2 fruit fly cellular contexts compared by ENCODE assay signal in the genomic region with DNA sequence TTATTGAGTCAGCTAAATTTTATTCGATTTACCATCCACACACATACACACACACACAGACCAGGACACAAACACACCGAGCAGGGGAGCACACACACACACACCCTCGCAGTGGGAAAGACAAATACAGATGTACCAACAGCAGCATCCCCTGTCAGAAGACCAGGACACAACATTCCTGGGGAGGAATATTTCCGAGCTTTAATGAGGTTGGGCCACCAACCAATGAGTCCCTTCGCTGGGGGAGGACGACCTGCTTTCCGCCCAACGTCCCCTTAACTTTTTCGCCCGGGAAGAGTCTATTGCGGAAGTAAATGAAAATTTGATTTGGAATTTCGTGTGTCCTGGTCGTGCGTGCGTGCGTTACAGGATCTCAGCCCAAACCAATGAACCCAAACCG.
A peak's percentile ranks its signal among the peaks of the same experiment; 100 is the strongest.
TF ChIP-seq lines count a peak whose summit lies in the region.

No protein-coding gene starts in this region.

- no peak for TF ChIP-seq CTCF in whole organism, embryonic (GFP tag; optimal IDR thresholded peaks at IDR 0.05; lab: Kevin White, UChicago)

TF ChIP-seq in whole organism, embryonic, 481 proteins besides CTCF, POLR2A, EP300 and RAD21 (continues in another document):
- TF ChIP-seq ttk (GFP tag; IDR thresholded peaks at IDR 0.05; lab: Robert Waterston, UW) (no peak), kay (GFP tag; optimal IDR thresholded peaks at IDR 0.05; lab: Kevin White, UChicago) (no peak), CG18599 (GFP tag; optimal IDR thresholded peaks at IDR 0.05; lab: Kevin White, UChicago) (peak; percentile 9), E2f1 (GFP tag; IDR thresholded peaks at IDR 0.05; lab: Robert Waterston, UW) (no peak), CG2712 (tag; optimal IDR thresholded peaks at IDR 0.05; lab: Kevin White, UChicago) (no peak), chn (GFP tag; optimal IDR thresholded peaks at IDR 0.05; lab: Kevin White, UChicago) (no peak), wdn (GFP tag; IDR thresholded peaks at IDR 0.05; lab: Robert Waterston, UW) (0 out of 2 replicates have a peak, but pooled peaks have one; percentile 18), CG31441 (GFP tag; IDR thresholded peaks at IDR 0.05; lab: Robert Waterston, UW) (no peak), CG11456 (GFP tag; IDR thresholded peaks at IDR 0.05; lab: Robert Waterston, UW) (0 out of 3 replicates have a peak, but pooled peaks have one; percentile 17), CG1792 (GFP tag; optimal IDR thresholded peaks at IDR 0.05; lab: Kevin White, UChicago) (no peak), crol (GFP tag; IDR thresholded peaks at IDR 0.05; lab: Robert Waterston, UW) (no peak), CG2120 (GFP tag; optimal IDR thresholded peaks at IDR 0.05; lab: Kevin White, UChicago) (no peak), Max (GFP tag; optimal IDR thresholded peaks at IDR 0.05; lab: Kevin White, UChicago) (no peak), CG5180 (GFP tag; optimal IDR thresholded peaks at IDR 0.05; lab: Kevin White, UChicago) (no peak), Xbp1 (GFP tag; optimal IDR thresholded peaks at IDR 0.05; lab: Kevin White, UChicago) (no peak), bowl (GFP tag; IDR thresholded peaks at IDR 0.05; lab: Robert Waterston, UW) (no peak), btn (GFP tag; optimal IDR thresholded peaks at IDR 0.05; lab: Kevin White, UChicago) (no peak), Taf1 (GFP tag; IDR thresholded peaks at IDR 0.05; lab: Robert Waterston, UW) (no peak), CG12299 (tag; optimal IDR thresholded peaks at IDR 0.05; lab: Kevin White, UChicago) (no peak), phol (tag; optimal IDR thresholded peaks at IDR 0.05; lab: Kevin White, UChicago) (no peak), CG42726 (GFP tag; IDR thresholded peaks at IDR 0.05; lab: Robert Waterston, UW; ENCODE audit: partially characterized antibody) (no peak), CkIIα-i1 (GFP tag; IDR thresholded peaks at IDR 0.05; lab: Robert Waterston, UW) (no peak), CG9215 (GFP tag; IDR thresholded peaks at IDR 0.05; lab: Robert Waterston, UW) (no peak), E2f2 (GFP tag; IDR thresholded peaks at IDR 0.05; lab: Robert Waterston, UW) (no peak), CG4424 (GFP tag; optimal IDR thresholded peaks at IDR 0.05; lab: Kevin White, UChicago) (no peak), CG4328 (GFP tag; optimal IDR thresholded peaks at IDR 0.05; lab: Kevin White, UChicago) (no peak), emc (GFP tag; optimal IDR thresholded peaks at IDR 0.05; lab: Kevin White, UChicago) (no peak), eve (GFP tag; optimal IDR thresholded peaks at IDR 0.05; lab: Kevin White, UChicago) (no peak), slbo (GFP tag; IDR thresholded peaks at IDR 0.05; lab: Robert Waterston, UW) (no peak), dati (GFP tag; IDR thresholded peaks at IDR 0.05; lab: Robert Waterston, UW) (no peak), MBD-R2 (GFP tag; IDR thresholded peaks at IDR 0.05; lab: Robert Waterston, UW) (no peak), CG4854 (GFP tag; optimal IDR thresholded peaks at IDR 0.05; lab: Kevin White, UChicago) (no peak), HmgD (GFP tag; optimal IDR thresholded peaks at IDR 0.05; lab: Kevin White, UChicago) (no peak), CG13424 (tag; optimal IDR thresholded peaks at IDR 0.05; lab: Kevin White, UChicago) (no peak), CG10543 (GFP tag; optimal IDR thresholded peaks at IDR 0.05; lab: Kevin White, UChicago) (no peak), en (GFP tag; optimal IDR thresholded peaks at IDR 0.05; lab: Kevin White, UChicago) (no peak), Bteb2 (GFP tag; optimal IDR thresholded peaks at IDR 0.05; lab: Kevin White, UChicago) (no peak), sd (tag; optimal IDR thresholded peaks at IDR 0.05; lab: Kevin White, UChicago) (peak; percentile 79), Med (GFP tag; lab: Kevin White, UChicago) (peak; percentile 40), wek (GFP tag; optimal IDR thresholded peaks at IDR 0.05; lab: Kevin White, UChicago) (no peak), wor (GFP tag; IDR thresholded peaks at IDR 0.05; lab: Robert Waterston, UW) (no peak), CG8359 (GFP tag; optimal IDR thresholded peaks at IDR 0.05; lab: Kevin White, UChicago; ENCODE audit: borderline replicate concordance) (no peak), CG10321 (GFP tag; IDR thresholded peaks at IDR 0.05; lab: Robert Waterston, UW) (no peak), CG3281 (GFP tag; optimal IDR thresholded peaks at IDR 0.05; lab: Kevin White, UChicago) (no peak), Dref (GFP tag; IDR thresholded peaks at IDR 0.05; lab: Robert Waterston, UW) (no peak), gcm (GFP tag; optimal IDR thresholded peaks at IDR 0.05; lab: Kevin White, UChicago) (no peak)

TF ChIP-seq in whole organism, wandering third instar larva, 38 proteins besides CTCF, POLR2A, EP300 and RAD21:
- TF ChIP-seq Dfd (GFP tag; optimal IDR thresholded peaks at IDR 0.05; lab: Kevin White, UChicago) (peak; percentile 16), Hnf4 (GFP tag; optimal IDR thresholded peaks at IDR 0.05; lab: Kevin White, UChicago) (no peak)
